Worm (Caenorhabditis elegans): Measurements from ENCODE around the gene M01D1.12.
"Not testable (repeated sequence)": the region's sequence is repeated elsewhere in the genome, so short reads cannot be mapped to it uniquely, and the experiment has no call there.

M01D1.12 gene

ce11 chrII:1028602-1029001, 1.8 kb downstream of the M01D1.12 start, which contains the start of gene math-34:
math-34 (plus strand) TSS chrII:1028972.
- TF ChIP-seq sptf-2 (GFP tag; optimal IDR thresholded peaks at IDR 0.05) (no peak), nhr-80 (tag; optimal IDR thresholded peaks at IDR 0.05) (peak; percentile 58), ztf-22 (GFP tag; optimal IDR thresholded peaks at IDR 0.05) (no peak)

- TF ChIP-seq F33H1.4 (GFP tag; IDR thresholded peaks at IDR 0.05) (peak; percentile 44), attf-6 (GFP tag; IDR thresholded peaks at IDR 0.05) (0 out of 2 replicates have a peak, but pooled peaks have one; percentile 20), lin-26 (GFP tag; IDR thresholded peaks at IDR 0.05) (0 out of 2 replicates have a peak, but pooled peaks have one; percentile 23)
Measured at ce11 chrII:1034457-1034856, 7.7 kb downstream of the M01D1.12 start.

DNA sequence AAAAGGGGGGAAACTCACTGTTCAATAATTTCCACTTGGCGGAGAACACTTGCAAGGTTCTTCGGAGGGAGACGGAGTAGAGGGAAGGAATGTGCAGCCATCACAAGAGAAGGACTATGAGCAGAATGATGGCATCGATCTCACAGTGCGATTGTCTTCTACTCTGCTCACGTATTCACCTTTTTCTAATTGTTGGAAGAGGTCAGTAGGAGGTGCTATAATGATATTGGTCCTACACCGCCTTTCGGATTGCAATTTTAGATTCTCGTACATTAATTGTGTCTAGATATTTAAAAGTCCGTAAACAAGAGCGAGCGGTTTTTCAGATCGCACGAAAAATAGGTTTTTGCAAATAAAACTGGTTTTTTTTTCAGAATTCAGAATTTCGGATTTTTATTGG, 13.7 kb downstream of the M01D1.12 start, which contains the start of gene fbxb-39:
fbxb-39 (minus strand) TSS at position 101 of the 400 bp plus-strand sequence.
- TF ChIP-seq dpff-1 (tag; optimal IDR thresholded peaks at IDR 0.05), result no peak
- no peak for TF ChIP-seq T07F8.4 (tag; optimal IDR thresholded peaks at IDR 0.05)
- TF ChIP-seq madf-3 (GFP tag; IDR thresholded peaks at IDR 0.05), result no peak
- no peak for TF ChIP-seq ama-1 (optimal IDR thresholded peaks at IDR 0.05)
- no peak for TF ChIP-seq ama-1 (GFP tag; optimal IDR thresholded peaks at IDR 0.05)
- no peak for TF ChIP-seq bed-1 (GFP tag; IDR thresholded peaks at IDR 0.05)

DNA sequence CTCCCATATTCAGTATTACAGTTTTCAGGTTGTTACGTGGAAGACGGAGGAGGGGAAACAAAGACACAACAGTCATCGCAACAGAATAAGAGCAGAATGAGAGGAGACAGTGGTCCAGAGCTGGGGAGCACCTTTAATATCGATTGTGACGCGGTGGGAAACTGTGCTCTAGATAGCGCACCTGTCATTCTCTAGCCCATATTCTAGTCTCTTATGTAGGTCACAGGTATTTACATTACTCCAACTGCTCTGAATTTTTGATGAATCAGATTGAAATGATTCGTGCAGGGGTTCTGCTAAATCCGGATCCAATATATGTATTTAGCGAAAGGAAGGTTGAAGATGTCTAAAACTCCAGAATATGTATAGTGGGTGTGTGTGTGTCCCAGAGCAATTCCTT, 15.5 kb downstream of the M01D1.12 start, which contains the start of gene fbxb-41:
fbxb-41 (minus strand) TSS at position 101 of the 400 bp plus-strand sequence.
- no peak for TF ChIP-seq ztf-18 (tag; optimal IDR thresholded peaks at IDR 0.05)
- no peak for TF ChIP-seq hlh-12 (tag; optimal IDR thresholded peaks at IDR 0.05)
- TF ChIP-seq tlf-1 (GFP tag; optimal IDR thresholded peaks at IDR 0.05), result no peak
- TF ChIP-seq let-607 (tag; optimal IDR thresholded peaks at IDR 0.05), result no peak

ce11 chrII:1043932-1044331, 17.2 kb downstream of the M01D1.12 start, which contains the start of gene fbxb-45:
fbxb-45 (minus strand) TSS chrII:1044032.
- not testable (repeated sequence) for TF ChIP-seq ceh-91 (GFP tag; IDR thresholded peaks at IDR 0.05); nhr-120 (GFP tag; IDR thresholded peaks at IDR 0.05); rec-8 (tag; optimal IDR thresholded peaks at IDR 0.05)

DNA sequence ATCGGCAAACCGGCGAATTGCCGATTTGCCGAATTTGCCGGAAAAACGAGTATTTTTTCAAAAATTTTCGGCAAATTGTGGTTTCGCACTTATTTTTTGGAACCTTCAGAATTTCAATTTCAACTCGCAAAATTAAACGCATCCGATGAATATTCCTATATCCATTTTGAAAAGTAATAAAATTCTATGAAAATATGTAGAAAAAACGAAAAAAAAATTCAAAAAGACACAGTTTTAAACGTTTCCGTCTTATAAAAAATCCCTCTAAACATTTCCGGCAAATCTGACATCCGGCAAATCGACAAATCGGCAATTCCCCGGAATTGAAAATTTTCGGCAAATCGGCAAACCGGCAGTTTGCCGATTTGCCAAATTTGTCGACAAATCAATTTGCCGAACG, 18.9 kb downstream of the M01D1.12 start, which contains the start of gene str-148:
str-148 (plus strand) TSS at position 301 of the 400 bp plus-strand sequence.
- TF ChIP-seq nhr-80 (tag; optimal IDR thresholded peaks at IDR 0.05), result no peak
- TF ChIP-seq nfya-2 (GFP tag; IDR thresholded peaks at IDR 0.05), result no peak
- TF ChIP-seq Y53F4B.3 (GFP tag; IDR thresholded peaks at IDR 0.05), result no peak
- no peak for TF ChIP-seq sdz-38 (tag; optimal IDR thresholded peaks at IDR 0.05)
- no peak for TF ChIP-seq Y79H2A.3 (GFP tag; conservative IDR thresholded peaks at IDR 0.05)

- TF ChIP-seq zim-3 (tag; optimal IDR thresholded peaks at IDR 0.05), result no peak
- TF ChIP-seq xnd-1 (tag; optimal IDR thresholded peaks at IDR 0.05), result no peak
- peak; percentile 80 for TF ChIP-seq snpc-1.1 (tag; optimal IDR thresholded peaks at IDR 0.05; ENCODE audit: insufficient read depth)
- TF ChIP-seq D2030.7 (GFP tag; IDR thresholded peaks at IDR 0.05), result no peak
- TF ChIP-seq lsy-27 (tag; optimal IDR thresholded peaks at IDR 0.05; ENCODE audit: borderline replicate concordance, insufficient read depth), result no peak
- peak; percentile 34 for TF ChIP-seq snpc-4 (GFP tag; optimal IDR thresholded peaks at IDR 0.05)
- peak in 2 of 4 experiments; percentile 83 to 91 for TF ChIP-seq snpc-4 (tag; optimal IDR thresholded peaks at IDR 0.05)
- TF ChIP-seq repo-1 (tag; optimal IDR thresholded peaks at IDR 0.05), result no peak
- no peak for TF ChIP-seq egrh-3 (GFP tag; IDR thresholded peaks at IDR 0.05)
- TF ChIP-seq hlh-12 (tag; optimal IDR thresholded peaks at IDR 0.05), result no peak
- no peak for TF ChIP-seq ceh-27 (GFP tag; optimal IDR thresholded peaks at IDR 0.05)
Measured at ce11 chrII:1046937-1047336, 20.2 kb downstream of the M01D1.12 start.
